Fruit fly (Drosophila melanogaster) whole organism, prepupa: Measurements from ENCODE around the gene CG43131.

Experiments
- Blimp-1 ChIP-seq: fragments of 200-800 bp; sonication (Bioruptor generic); optimal IDR thresholded peaks from 3 replicates; lab custom pipeline; 2017; ENCODE audit warnings: missing biosample characterization, missing genetic modification characterization, mild to moderate bottlenecking, moderate library complexity, missing genetic modification reagents
- CG10631 ChIP-seq: fragments of 200-800 bp; sonication (Bioruptor generic); optimal IDR thresholded peaks from 2 replicates; lab custom pipeline; 2016; ENCODE audit warnings: missing biosample characterization, missing genetic modification characterization
- CG10669 ChIP-seq: fragments of 200-800 bp; sonication (Bioruptor generic); optimal IDR thresholded peaks from 3 replicates; lab custom pipeline; 2018; ENCODE audit warnings: missing biosample characterization, mild to moderate bottlenecking, missing genetic modification characterization, moderate library complexity
- CG11294 ChIP-seq: fragments of 200-800 bp; sonication (Bioruptor generic); IDR thresholded peaks from 2 replicates; pipeline ENCODE4 v1.3.6; 2022; ENCODE audit warnings: missing biosample characterization, missing genetic modification characterization
- CG11762 ChIP-seq: fragments of 200-800 bp; sonication (Bioruptor generic); optimal IDR thresholded peaks from 3 replicates; lab custom pipeline; 2016; ENCODE audit warnings: missing biosample characterization, missing genetic modification characterization; ENCODE audit not compliant: insufficient read depth
- CG11902 ChIP-seq: fragments of 200-800 bp; sonication (Bioruptor generic); optimal IDR thresholded peaks from 3 replicates; lab custom pipeline; 2016; ENCODE audit warnings: missing biosample characterization, missing genetic modification characterization
- CG15336 ChIP-seq: fragments of 200-800 bp; sonication (Bioruptor generic); IDR thresholded peaks from 2 replicates; pipeline ENCODE4 v1.3.6; 2022; ENCODE audit warnings: missing biosample characterization, missing genetic modification characterization
- CG1621 ChIP-seq: fragments of 200-800 bp; sonication (Bioruptor generic); optimal IDR thresholded peaks from 3 replicates; lab custom pipeline; 2018; ENCODE audit warnings: missing biosample characterization, mild to moderate bottlenecking, missing genetic modification characterization
- CG3032 ChIP-seq: fragments of 200-800 bp; optimal IDR thresholded peaks from 2 replicates; lab custom pipeline; 2019; ENCODE audit warnings: missing biosample characterization, mild to moderate bottlenecking, missing genetic modification characterization, moderate library complexity
- CG31627 ChIP-seq: fragments of 200-800 bp; sonication (Bioruptor generic); optimal IDR thresholded peaks from 3 replicates; lab custom pipeline; 2016; ENCODE audit warnings: missing biosample characterization, missing genetic modification characterization
- CG32006 ChIP-seq: fragments of 200-800 bp; sonication (Bioruptor generic); optimal IDR thresholded peaks from 3 replicates; lab custom pipeline; 2017; ENCODE audit warnings: missing biosample characterization, mild to moderate bottlenecking, missing genetic modification characterization
- CG34406 ChIP-seq: fragments of 200-800 bp; sonication (Bioruptor generic); optimal IDR thresholded peaks from 3 replicates; lab custom pipeline; 2016; ENCODE audit warnings: missing biosample characterization, missing genetic modification characterization
- CG3919 ChIP-seq: fragments of 200-800 bp; sonication (Bioruptor generic); optimal IDR thresholded peaks from 3 replicates; lab custom pipeline; 2016; ENCODE audit warnings: missing biosample characterization, missing genetic modification characterization
- CG4318 ChIP-seq: fragments of 200-800 bp; sonication (Bioruptor generic); optimal IDR thresholded peaks from 3 replicates; lab custom pipeline; 2017; ENCODE audit warnings: missing biosample characterization, mild to moderate bottlenecking, missing genetic modification characterization
- CG6163 ChIP-seq: fragments of 200-800 bp; sonication (Bioruptor generic); IDR thresholded peaks from 3 replicates; pipeline ENCODE4 v1.3.6; 2022; ENCODE audit warnings: missing biosample characterization, missing genetic modification characterization
- CG6792 ChIP-seq: fragments of 200-800 bp; sonication (Bioruptor generic); optimal IDR thresholded peaks from 3 replicates; lab custom pipeline; 2016; ENCODE audit warnings: missing biosample characterization, missing genetic modification characterization
- CG7368 ChIP-seq: fragments of 200-800 bp; sonication (Bioruptor generic); optimal IDR thresholded peaks from 3 replicates; lab custom pipeline; 2016; ENCODE audit warnings: missing biosample characterization, missing genetic modification characterization
- CG8119 ChIP-seq: fragments of 200-800 bp; sonication (Bioruptor generic); IDR thresholded peaks from 3 replicates; pipeline ENCODE4 v1.3.6; 2022; ENCODE audit warnings: missing biosample characterization, missing genetic modification characterization
- CG8319 ChIP-seq: fragments of 200-800 bp; sonication (Bioruptor generic); optimal IDR thresholded peaks from 3 replicates; lab custom pipeline; 2016; ENCODE audit warnings: missing biosample characterization, missing genetic modification characterization
- CG8632 ChIP-seq: fragments of 200-800 bp; sonication (Bioruptor generic); optimal IDR thresholded peaks from 3 replicates; lab custom pipeline; 2016; ENCODE audit warnings: missing biosample characterization, missing genetic modification characterization
- CG9139 ChIP-seq: fragments of 200-800 bp; sonication (Bioruptor generic); optimal IDR thresholded peaks from 3 replicates; lab custom pipeline; 2017; ENCODE audit warnings: missing biosample characterization, mild to moderate bottlenecking, missing genetic modification characterization
- Eip75B ChIP-seq: fragments of 200-800 bp; sonication (Bioruptor generic); optimal IDR thresholded peaks from 3 replicates; lab custom pipeline; 2016; ENCODE audit warnings: missing biosample characterization, missing genetic modification characterization
- Eip78C ChIP-seq: fragments of 200-800 bp; sonication (Bioruptor generic); peaks from one replicate; lab custom pipeline; 2016; ENCODE audit warnings: missing biosample characterization, missing genetic modification characterization
- Eip93F ChIP-seq: fragments of 200-800 bp; sonication (Bioruptor generic); optimal IDR thresholded peaks from 2 replicates; lab custom pipeline; 2016; ENCODE audit warnings: missing biosample characterization, mild to moderate bottlenecking, missing genetic modification characterization
- Ets21C ChIP-seq: fragments of 200-800 bp; sonication (Bioruptor generic); optimal IDR thresholded peaks from 3 replicates; lab custom pipeline; 2016; ENCODE audit warnings: missing biosample characterization, missing genetic modification characterization
- Ets96B ChIP-seq: fragments of 200-800 bp; optimal IDR thresholded peaks from 2 replicates; lab custom pipeline; 2019; ENCODE audit warnings: missing biosample characterization, mild to moderate bottlenecking, missing genetic modification characterization, moderate library complexity
- Gug ChIP-seq: fragments of 200-800 bp; sonication (Bioruptor generic); IDR thresholded peaks from 2 replicates; pipeline ENCODE4 v1.3.6; 2022; ENCODE audit warnings: missing biosample characterization, missing genetic modification characterization
- Hr39 ChIP-seq: fragments of 200-800 bp; sonication (Bioruptor generic); optimal IDR thresholded peaks from 2 replicates; lab custom pipeline; 2016; ENCODE audit warnings: missing biosample characterization, missing genetic modification characterization
- Hr4 ChIP-seq: fragments of 200-800 bp; sonication (Bioruptor generic); optimal IDR thresholded peaks from 3 replicates; lab custom pipeline; 2016; ENCODE audit warnings: missing biosample characterization, missing genetic modification characterization
- Lpt ChIP-seq: fragments of 200-800 bp; sonication (Bioruptor generic); optimal IDR thresholded peaks from 3 replicates; lab custom pipeline; 2016; ENCODE audit warnings: missing biosample characterization, missing genetic modification characterization
- Met ChIP-seq: fragments of 200-800 bp; sonication (Bioruptor generic); optimal IDR thresholded peaks from 3 replicates; lab custom pipeline; 2016; ENCODE audit warnings: missing biosample characterization, missing genetic modification characterization
- OdsH ChIP-seq: fragments of 200-800 bp; sonication (Bioruptor generic); optimal IDR thresholded peaks from 3 replicates; lab custom pipeline; 2016; ENCODE audit warnings: missing biosample characterization, missing genetic modification characterization
- Sox102F ChIP-seq: fragments of 200-800 bp; sonication (Bioruptor generic); optimal IDR thresholded peaks from 2 replicates; lab custom pipeline; 2016; ENCODE audit warnings: missing biosample characterization, mild to moderate bottlenecking, missing genetic modification characterization
- Sox15 ChIP-seq: fragments of 200-800 bp; sonication (Bioruptor generic); optimal IDR thresholded peaks from 3 replicates; lab custom pipeline; 2016; ENCODE audit warnings: missing biosample characterization, missing genetic modification characterization
- achi ChIP-seq: fragments of 200-800 bp; sonication (Bioruptor generic); optimal IDR thresholded peaks from 3 replicates; lab custom pipeline; 2016; ENCODE audit warnings: missing biosample characterization, missing genetic modification characterization
- acj6 ChIP-seq: fragments of 200-800 bp; sonication (Bioruptor generic); optimal IDR thresholded peaks from 3 replicates; lab custom pipeline; 2016; ENCODE audit warnings: missing biosample characterization, missing genetic modification characterization
- dac ChIP-seq: fragments of 200-800 bp; sonication (Bioruptor generic); optimal IDR thresholded peaks from 2 replicates; lab custom pipeline; 2017; ENCODE audit warnings: missing biosample characterization, mild to moderate bottlenecking, missing genetic modification characterization
- dsx ChIP-seq: fragments of 200-800 bp; optimal IDR thresholded peaks from 3 replicates; lab custom pipeline; 2019; ENCODE audit warnings: missing biosample characterization, mild to moderate bottlenecking, missing genetic modification characterization, moderate library complexity; ENCODE audit not compliant: poor library complexity, severe bottlenecking
- eg ChIP-seq: fragments of 200-800 bp; sonication (Bioruptor generic); IDR thresholded peaks from 3 replicates; pipeline ENCODE4 v1.3.6; 2022; ENCODE audit warnings: missing biosample characterization, missing genetic modification characterization
- esn ChIP-seq: fragments of 200-800 bp; sonication (Bioruptor generic); optimal IDR thresholded peaks from 2 replicates; lab custom pipeline; 2016; ENCODE audit warnings: missing biosample characterization, mild to moderate bottlenecking, missing genetic modification characterization, moderate library complexity
- fd59A ChIP-seq: fragments of 200-800 bp; sonication (Bioruptor generic); optimal IDR thresholded peaks from 2 replicates; lab custom pipeline; 2017; ENCODE audit warnings: missing biosample characterization, mild to moderate bottlenecking, missing genetic modification characterization, missing genetic modification reagents
- fd85E ChIP-seq: fragments of 200-800 bp; sonication (Bioruptor generic); optimal IDR thresholded peaks from 3 replicates; lab custom pipeline; 2016; ENCODE audit warnings: missing biosample characterization, missing genetic modification characterization
- pdm3 ChIP-seq: fragments of 200-800 bp; sonication (Bioruptor generic); optimal IDR thresholded peaks from 3 replicates; lab custom pipeline; 2016; ENCODE audit warnings: missing biosample characterization, missing genetic modification characterization
- salr ChIP-seq, 2 experiments: fragments of 200-800 bp; sonication (Bioruptor generic); optimal IDR thresholded peaks; 3 replicates each; lab custom pipeline; 2016 to 2018; ENCODE audit warnings: missing biosample characterization in 2 of 2, missing genetic modification characterization in 2 of 2, mild to moderate bottlenecking in 1 of 2
- spab ChIP-seq: fragments of 200-800 bp; sonication (Bioruptor generic); optimal IDR thresholded peaks from 2 replicates; lab custom pipeline; 2017; ENCODE audit warnings: missing biosample characterization, mild to moderate bottlenecking, missing genetic modification characterization, missing genetic modification reagents
- ss ChIP-seq, 2 experiments: fragments of 200-800 bp; sonication (Bioruptor generic); optimal IDR thresholded peaks; 2 replicates in 1 of 2; 3 replicates in 1 of 2; lab custom pipeline; 2017 to 2018; ENCODE audit warnings: mild to moderate bottlenecking in 2 of 2, missing biosample characterization in 2 of 2, missing genetic modification characterization in 2 of 2, moderate library complexity in 1 of 2
- svp ChIP-seq: fragments of 200-800 bp; sonication (Bioruptor generic); peaks from one replicate; lab custom pipeline; 2016; ENCODE audit warnings: missing biosample characterization, missing genetic modification characterization
- topi ChIP-seq: fragments of 200-800 bp; sonication (Bioruptor generic); optimal IDR thresholded peaks from 3 replicates; lab custom pipeline; 2016; ENCODE audit warnings: missing biosample characterization, missing genetic modification characterization
- vri ChIP-seq: fragments of 200-800 bp; sonication (Bioruptor generic); optimal IDR thresholded peaks from 3 replicates; lab custom pipeline; 2016; ENCODE audit warnings: missing biosample characterization, mild to moderate bottlenecking, missing genetic modification characterization

The CG43131 gene

dm6 chr3R:5120461-5121214 is 11.7 kb upstream of the CG43131 start (continued):
- TF ChIP-seq CG10669 (GFP tag; lab: Kevin White, UChicago) (peak; percentile 81), achi (peak; percentile 73), CG8319 (GFP tag; lab: Kevin White, UChicago) (peak; percentile 1), CG15336 (GFP tag; lab: Robert Waterston, UW) (peak; percentile 58), CG4318 (GFP tag; lab: Kevin White, UChicago) (peak; percentile 23), CG32006 (GFP tag; lab: Kevin White, UChicago) (peak; percentile 55), Gug (peak; percentile 63), CG11902 (GFP tag; lab: Kevin White, UChicago) (no peak), pdm3 (GFP tag; lab: Kevin White, UChicago) (peak; percentile 62), Blimp-1 (GFP tag; lab: Kevin White, UChicago) (no peak)

DNA sequence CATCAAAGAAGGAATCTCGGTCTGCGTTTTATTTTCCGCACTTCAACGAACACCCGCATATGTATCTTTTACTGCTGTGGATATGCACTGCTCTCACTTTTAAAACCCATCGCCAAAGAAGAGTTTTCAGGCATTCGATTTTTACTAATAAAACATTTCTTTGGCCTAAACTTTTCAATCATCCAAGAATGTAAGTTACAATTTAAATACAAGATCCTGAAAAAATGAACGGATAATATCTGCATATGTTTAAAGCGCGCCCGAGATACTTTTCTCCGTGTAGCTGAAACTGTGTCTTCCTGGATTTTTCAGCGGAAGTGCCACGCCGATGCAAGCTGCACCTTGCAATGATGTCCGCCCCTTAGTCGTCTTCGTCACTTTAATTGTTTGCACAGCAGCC is 9.2 kb upstream of the CG43131 start:
- TF ChIP-seq salr (GFP tag; optimal IDR thresholded peaks at IDR 0.05; lab: Kevin White, UChicago) (peak; percentile 26 to 42), vri (GFP tag; lab: Kevin White, UChicago) (no peak), Met (GFP tag; lab: Kevin White, UChicago) (peak; percentile 62), Hr39 (GFP tag; lab: Kevin White, UChicago) (peak; percentile 60), CG8632 (GFP tag; lab: Kevin White, UChicago) (no peak), Lpt (GFP tag; lab: Kevin White, UChicago) (no peak), OdsH (peak; percentile 41), CG11762 (GFP tag; lab: Kevin White, UChicago) (no peak), Eip78C (GFP tag; lab: Kevin White, UChicago) (peak; percentile 83), CG6792 (peak; percentile 54), acj6 (peak; percentile 46), CG10631 (GFP tag; lab: Kevin White, UChicago) (peak; percentile 51), CG11294 (GFP tag; lab: Robert Waterston, UW) (no peak), svp (GFP tag; lab: Kevin White, UChicago) (peak; percentile 74), CG7368 (GFP tag; lab: Kevin White, UChicago) (peak; percentile 6), CG15336 (GFP tag; lab: Robert Waterston, UW) (0 out of 2 replicates have a peak, but pooled peaks have one; percentile 11), Sox102F (GFP tag; lab: Kevin White, UChicago) (peak; percentile 42), Ets21C (GFP tag; lab: Kevin White, UChicago) (no peak), CG3919 (peak; percentile 40), ss (GFP tag; optimal IDR thresholded peaks at IDR 0.05; lab: Kevin White, UChicago) (peak in 1 of 2 experiments; percentile 29), dsx (GFP tag; lab: Kevin White, UChicago) (peak; percentile 36), CG6163 (GFP tag; lab: Robert Waterston, UW) (no peak), CG10669 (GFP tag; lab: Kevin White, UChicago) (peak; percentile 55), fd59A (peak; percentile 17), Eip75B (GFP tag; lab: Kevin White, UChicago) (peak; percentile 28), Ets96B (tag; lab: Kevin White, UChicago) (peak; percentile 58), spab (GFP tag; lab: Kevin White, UChicago) (peak; percentile 31), Hr4 (GFP tag; lab: Kevin White, UChicago) (no peak), Eip93F (GFP tag; lab: Kevin White, UChicago) (no peak), CG8119 (no peak), CG34406 (GFP tag; lab: Kevin White, UChicago) (peak; percentile 26), Sox15 (no peak), CG9139 (GFP tag; lab: Kevin White, UChicago) (no peak), eg (GFP tag; lab: Robert Waterston, UW) (no peak), topi (peak; percentile 54), dac (no peak), fd85E (GFP tag; lab: Kevin White, UChicago) (no peak), esn (GFP tag; lab: Kevin White, UChicago) (peak; percentile 50), CG31627 (GFP tag; lab: Kevin White, UChicago) (peak; percentile 38), CG3032 (tag; lab: Kevin White, UChicago) (peak; percentile 8), CG1621 (no peak), CG4318 (GFP tag; lab: Kevin White, UChicago) (no peak)
